Worm (Caenorhabditis elegans): ENCODE measurements around the gene pqn-73.

pqn-73 gene

ce11 chrII:8531181-8531759, 9.2 kb upstream of the pqn-73 start, which contains the start of gene gldi-7:
Gene gldi-7, minus strand, starts transcription at chrII:8531222.
- TF ChIP-seq lin-35 (GFP tag; optimal IDR thresholded peaks at IDR 0.05) (no peak), nhr-80 (tag; optimal IDR thresholded peaks at IDR 0.05) (peak; percentile 33)

ce11 chrII:8532015-8532414, 8.5 kb upstream of the pqn-73 start:
- TF ChIP-seq nhr-27 (tag; optimal IDR thresholded peaks at IDR 0.05) (no peak), F57C9.4 (tag; optimal IDR thresholded peaks at IDR 0.05) (no peak), hmg-1.2 (GFP tag; IDR thresholded peaks at IDR 0.05) (peak; percentile 36; the same call in 1 of the 2 replicates)

DNA sequence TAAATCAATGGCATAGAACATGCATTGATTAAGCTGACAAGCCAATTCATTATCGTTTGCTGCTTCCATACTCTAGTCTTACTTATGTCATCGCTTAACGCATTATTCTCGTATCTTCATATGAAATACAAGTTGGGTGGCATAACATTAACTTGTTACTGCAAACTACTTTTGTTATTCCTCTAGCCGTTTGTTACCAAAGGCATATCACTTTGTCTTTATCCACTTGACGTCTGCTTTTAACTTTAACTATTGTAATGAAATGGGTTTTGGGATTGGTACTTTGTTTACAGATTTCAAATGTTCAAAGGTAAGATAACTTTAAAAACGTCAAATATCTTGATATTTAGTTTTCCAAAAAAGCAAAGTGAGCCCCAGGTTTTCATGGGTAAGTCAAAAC, 4.5 kb upstream of the pqn-73 start, which contains the start of gene W01C9.2:
Gene W01C9.2 (plus strand): TSS at position 301 of the 400 bp plus-strand sequence.
- TF ChIP-seq ztf-26 (tag; optimal IDR thresholded peaks at IDR 0.05) = no peak

DNA sequence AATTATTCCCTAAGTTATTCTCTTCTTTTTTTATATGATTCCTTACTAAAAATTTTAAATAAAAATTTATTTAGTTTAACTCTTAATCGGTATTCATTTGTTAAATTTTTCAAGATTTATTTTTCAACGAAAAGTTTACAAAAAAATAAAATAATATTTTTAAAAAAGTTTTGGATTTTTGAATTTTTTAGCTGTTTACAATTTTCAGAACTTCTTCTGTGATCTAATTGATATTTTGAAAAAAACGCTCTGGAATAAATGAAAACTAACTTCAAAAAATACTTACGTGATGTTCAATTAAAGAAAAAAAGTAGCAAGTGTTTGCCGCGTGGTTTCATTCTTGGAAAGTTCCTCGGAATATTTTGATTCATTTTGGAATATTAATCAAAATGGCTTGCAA, 4.8 kb downstream of the pqn-73 start, which contains the start of gene decr-1.2:
Gene decr-1.2 (plus strand): TSS at position 301 of the 400 bp plus-strand sequence.
- TF ChIP-seq dox-1 (GFP tag; IDR thresholded peaks at IDR 0.05) (no peak), nhr-90 (tag; optimal IDR thresholded peaks at IDR 0.05) (no peak), ceh-91 (GFP tag; IDR thresholded peaks at IDR 0.05) (no peak), mcd-1 (GFP tag; IDR thresholded peaks at IDR 0.05) (no peak), Y53G8AR.9 (GFP tag; conservative IDR thresholded peaks at IDR 0.05) (no peak), D2030.7 (GFP tag; IDR thresholded peaks at IDR 0.05) (no peak), F10E7.11 (tag; optimal IDR thresholded peaks at IDR 0.05) (no peak), tbx-9 (tag; optimal IDR thresholded peaks at IDR 0.05; ENCODE audit: borderline replicate concordance) (no peak), aptf-3 (GFP tag; IDR thresholded peaks at IDR 0.05) (no peak), die-1 (tag; optimal IDR thresholded peaks at IDR 0.05) (no peak), Y79H2A.3 (GFP tag; conservative IDR thresholded peaks at IDR 0.05) (no peak), cebp-2 (GFP tag; IDR thresholded peaks at IDR 0.05) (no peak), K11D2.4 (GFP tag; IDR thresholded peaks at IDR 0.05) (no peak), mel-28 (tag; optimal IDR thresholded peaks at IDR 0.05; ENCODE audit: borderline replicate concordance) (no peak)

ce11 chrII:8546975-8547374, 6.5 kb downstream of the pqn-73 start:
- TF ChIP-seq B0019.2 (GFP tag; conservative IDR thresholded peaks at IDR 0.05) = no peak
- peak; percentile 29 for TF ChIP-seq dpl-1 (GFP tag; optimal IDR thresholded peaks at IDR 0.05)
- peak; percentile 23 for TF ChIP-seq lsy-27 (tag; optimal IDR thresholded peaks at IDR 0.05; ENCODE audit: borderline replicate concordance, insufficient read depth)
- peak; percentile 94; the same call in 1 of the 2 replicates for TF ChIP-seq ceh-58 (GFP tag; IDR thresholded peaks at IDR 0.05)
- peak; percentile 85 for TF ChIP-seq repo-1 (tag; optimal IDR thresholded peaks at IDR 0.05)
- TF ChIP-seq mel-28 (tag; optimal IDR thresholded peaks at IDR 0.05; ENCODE audit: borderline replicate concordance) = peak; percentile 23
- peak; percentile 79 for TF ChIP-seq tlf-1 (GFP tag; optimal IDR thresholded peaks at IDR 0.05)
- no peak for TF ChIP-seq nfya-1 (tag; optimal IDR thresholded peaks at IDR 0.05; ENCODE audit: borderline replicate concordance, insufficient read depth)
- no peak for TF ChIP-seq athp-1 (tag; optimal IDR thresholded peaks at IDR 0.05)
- TF ChIP-seq nhr-90 (tag; optimal IDR thresholded peaks at IDR 0.05) = peak; percentile 93
- no peak for TF ChIP-seq F39B2.1 (GFP tag; IDR thresholded peaks at IDR 0.05)
- peak; percentile 90 for TF ChIP-seq Y53G8AR.9 (GFP tag; conservative IDR thresholded peaks at IDR 0.05)
- peak; percentile 88 for TF ChIP-seq ZK185.1 (tag; optimal IDR thresholded peaks at IDR 0.05; ENCODE audit: poor library complexity, severe bottlenecking)
- peak; percentile 84 for TF ChIP-seq atf-7 (tag; optimal IDR thresholded peaks at IDR 0.05)
- TF ChIP-seq snpc-3.4 (tag; optimal IDR thresholded peaks at IDR 0.05) = peak; percentile 87
- no peak for TF ChIP-seq attf-6 (GFP tag; IDR thresholded peaks at IDR 0.05)
- peak; percentile 71 for TF ChIP-seq F10E7.11 (tag; optimal IDR thresholded peaks at IDR 0.05)
- 0 out of 2 replicates have a peak, but pooled peaks have one; percentile 69 for TF ChIP-seq nhr-120 (GFP tag; IDR thresholded peaks at IDR 0.05)
- peak; percentile 88 for TF ChIP-seq T26A5.8 (tag; optimal IDR thresholded peaks at IDR 0.05)
- TF ChIP-seq ztf-25 (GFP tag; IDR thresholded peaks at IDR 0.05) = peak; percentile 71; the same call in 1 of the 2 replicates
- TF ChIP-seq sdz-38 (tag; optimal IDR thresholded peaks at IDR 0.05) = no peak
- peak; percentile 96 for TF ChIP-seq tbp1 (GFP tag; optimal IDR thresholded peaks at IDR 0.05)
- TF ChIP-seq pbrm-1 (GFP tag; IDR thresholded peaks at IDR 0.05) = no peak; the same call in 1 of the 2 replicates
- TF ChIP-seq bed-2 (GFP tag; IDR thresholded peaks at IDR 0.05) = no peak
- peak; percentile 92 for TF ChIP-seq nfyb-1 (GFP tag; IDR thresholded peaks at IDR 0.05)

Data from whole organism, young adult.